Fruit fly (Drosophila melanogaster): ENCODE results near the gene bou.

Gene bou

dm6 chrX:6998492-6998852 is 12.2 kb downstream of the bou start, which contains the start of gene Inx2 (continued):
- TF ChIP-seq CG15073 (GFP tag; optimal IDR thresholded peaks at IDR 0.05): no peak
- TF ChIP-seq peb (GFP tag; IDR thresholded peaks at IDR 0.05): no peak
- no peak for TF ChIP-seq CG16813 (GFP tag; IDR thresholded peaks at IDR 0.05; ENCODE audit: partially characterized antibody)
- peak; percentile 62; the same call in 1 of the 2 replicates for TF ChIP-seq seq (GFP tag; IDR thresholded peaks at IDR 0.05)
- TF ChIP-seq psq (GFP tag; optimal IDR thresholded peaks at IDR 0.05): no peak
- no peak for TF ChIP-seq CG32772 (GFP tag; IDR thresholded peaks at IDR 0.05)
- TF ChIP-seq tx (GFP tag; optimal IDR thresholded peaks at IDR 0.05): no peak
- peak; percentile 9 for TF ChIP-seq CG12659 (GFP tag; optimal IDR thresholded peaks at IDR 0.05)
- no peak for TF ChIP-seq Mad (GFP tag; optimal IDR thresholded peaks at IDR 0.05)
- TF ChIP-seq CG17328 (GFP tag; IDR thresholded peaks at IDR 0.05): peak; percentile 34; the same call in 1 of the 2 replicates
- no peak for TF ChIP-seq CG10959 (GFP tag; IDR thresholded peaks at IDR 0.05)
- TF ChIP-seq CG3281 (GFP tag; optimal IDR thresholded peaks at IDR 0.05): peak; percentile 38
- TF ChIP-seq Hey (tag; optimal IDR thresholded peaks at IDR 0.05): peak; percentile 66
- TF ChIP-seq Hsf (GFP tag; optimal IDR thresholded peaks at IDR 0.05): no peak
- peak; percentile 52 for TF ChIP-seq her (GFP tag; optimal IDR thresholded peaks at IDR 0.05)
- peak; percentile 79 for TF ChIP-seq CG2199 (GFP tag; IDR thresholded peaks at IDR 0.05)
- TF ChIP-seq otp (GFP tag; IDR thresholded peaks at IDR 0.05): 0 out of 3 replicates have a peak, but pooled peaks have one; percentile 52
- TF ChIP-seq CG6272 (GFP tag; IDR thresholded peaks at IDR 0.05): no peak
- no peak for TF ChIP-seq ase (GFP tag; IDR thresholded peaks at IDR 0.05)
- peak; percentile 17 for TF ChIP-seq grau (tag; optimal IDR thresholded peaks at IDR 0.05)
- TF ChIP-seq Bdp1 (GFP tag; optimal IDR thresholded peaks at IDR 0.05): no peak
- TF ChIP-seq ato (GFP tag; IDR thresholded peaks at IDR 0.05; ENCODE audit: partially characterized antibody): 0 out of 2 replicates have a peak, but pooled peaks have one; percentile 26
- TF ChIP-seq CG14667 (GFP tag; IDR thresholded peaks at IDR 0.05): no peak
- peak; percentile 72 for TF ChIP-seq Fer1 (GFP tag; optimal IDR thresholded peaks at IDR 0.05)
- no peak for TF ChIP-seq CHES-1-like (GFP tag; optimal IDR thresholded peaks at IDR 0.05)
- TF ChIP-seq B-H2 (GFP tag; optimal IDR thresholded peaks at IDR 0.05): peak; percentile 62
- TF ChIP-seq CG13624 (GFP tag; optimal IDR thresholded peaks at IDR 0.05): no peak
- TF ChIP-seq E2f1 (GFP tag; IDR thresholded peaks at IDR 0.05): no peak
- TF ChIP-seq CG30431 (GFP tag; optimal IDR thresholded peaks at IDR 0.05): no peak
- TF ChIP-seq gsb (GFP tag; IDR thresholded peaks at IDR 0.05): no peak
- TF ChIP-seq CG11247 (GFP tag; IDR thresholded peaks at IDR 0.05): no peak
- no peak for TF ChIP-seq ATbp (GFP tag; optimal IDR thresholded peaks at IDR 0.05)
- TF ChIP-seq Stat92E (GFP tag; optimal IDR thresholded peaks at IDR 0.05): peak in 1 of 3 experiments; percentile 47
- peak; percentile 48 for TF ChIP-seq CG18599 (GFP tag; optimal IDR thresholded peaks at IDR 0.05)
- no peak for TF ChIP-seq CG16863 (GFP tag; optimal IDR thresholded peaks at IDR 0.05)
- TF ChIP-seq ara (GFP tag; IDR thresholded peaks at IDR 0.05): peak; percentile 15; the same call in 1 of the 2 replicates
- TF ChIP-seq MBD-R2 (GFP tag; IDR thresholded peaks at IDR 0.05): no peak
- no peak for TF ChIP-seq Ravus (GFP tag; IDR thresholded peaks at IDR 0.05)
- no peak for TF ChIP-seq CG1792 (GFP tag; optimal IDR thresholded peaks at IDR 0.05)
- TF ChIP-seq HLH4C (GFP tag; IDR thresholded peaks at IDR 0.05; ENCODE audit: partially characterized antibody): no peak
- no peak for TF ChIP-seq Elba2 (GFP tag; optimal IDR thresholded peaks at IDR 0.05)
- TF ChIP-seq scrt (GFP tag; optimal IDR thresholded peaks at IDR 0.05): peak; percentile 35
- no peak for TF ChIP-seq CG10565 (GFP tag; optimal IDR thresholded peaks at IDR 0.05)
- TF ChIP-seq ttk (GFP tag; IDR thresholded peaks at IDR 0.05): 0 out of 2 replicates have a peak, but pooled peaks have one; percentile 19
- TF ChIP-seq CG6813 (GFP tag; optimal IDR thresholded peaks at IDR 0.05): peak; percentile 14
- no peak for TF ChIP-seq CG8944 (GFP tag; optimal IDR thresholded peaks at IDR 0.05)
- TF ChIP-seq CG8924 (tag; optimal IDR thresholded peaks at IDR 0.05): peak; percentile 32
- TF ChIP-seq CG17829 (tag; optimal IDR thresholded peaks at IDR 0.05): peak; percentile 53
- TF ChIP-seq p53 (GFP tag; optimal IDR thresholded peaks at IDR 0.05): no peak
- TF ChIP-seq sob (GFP tag; IDR thresholded peaks at IDR 0.05): peak; percentile 63; the same call in 1 of the 2 replicates
- no peak for TF ChIP-seq pita (GFP tag; optimal IDR thresholded peaks at IDR 0.05)
- no peak for TF ChIP-seq CG1024 (GFP tag; IDR thresholded peaks at IDR 0.05)
